Fruit fly (Drosophila melanogaster): ENCODE measurements around the gene CG3982.
A peak's percentile ranks its signal among the peaks of the same experiment; 100 is the strongest.

The CG3982 gene

DNA sequence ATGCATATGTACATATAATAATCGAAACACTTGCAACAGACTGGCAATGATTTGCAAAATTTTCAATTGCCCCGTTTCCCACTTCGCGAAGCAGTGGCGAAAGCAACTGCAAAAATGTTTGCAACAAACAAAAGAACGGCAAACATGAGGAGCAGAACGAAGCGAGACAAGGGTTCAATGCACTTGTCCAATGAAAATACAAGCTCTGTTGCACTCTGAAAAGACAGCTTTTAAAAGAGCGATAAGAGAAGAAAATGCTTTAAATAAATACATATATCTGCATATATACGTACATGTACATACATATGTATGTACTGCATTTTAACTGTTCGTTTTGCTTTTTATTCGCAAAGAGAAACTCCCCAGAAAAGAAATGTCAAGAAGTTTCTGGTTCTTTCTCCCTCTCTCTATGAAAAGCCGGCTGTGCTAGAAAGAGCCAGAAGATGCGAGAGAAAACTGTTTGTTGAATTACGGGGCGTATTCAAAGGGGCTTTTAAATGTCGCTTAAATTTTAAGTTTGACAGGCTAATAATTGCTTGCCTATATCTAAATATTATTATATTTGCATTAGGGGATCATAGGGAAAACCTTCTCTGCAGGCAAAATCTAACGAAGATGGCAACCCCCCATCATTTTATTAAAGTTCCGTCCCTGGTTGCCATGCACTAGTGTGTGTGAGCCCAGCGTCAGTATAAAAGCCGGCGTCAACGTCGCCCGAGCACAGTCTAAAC, 33.7 kb downstream of the CG3982 start, which contains the start of gene Hsp27 (continued):
- TF ChIP-seq Hey (tag; optimal IDR thresholded peaks at IDR 0.05) (peak; percentile 56), dimm (GFP tag; IDR thresholded peaks at IDR 0.05) (peak; percentile 91), NfI (GFP tag; optimal IDR thresholded peaks at IDR 0.05) (peak; percentile 97), dmrt11E (tag; optimal IDR thresholded peaks at IDR 0.05) (peak; percentile 95), CG1647 (GFP tag; optimal IDR thresholded peaks at IDR 0.05) (peak; percentile 97), H15 (GFP tag; IDR thresholded peaks at IDR 0.05) (peak; percentile 99), CG6765 (GFP tag; optimal IDR thresholded peaks at IDR 0.05) (peak; percentile 88), ato (GFP tag; IDR thresholded peaks at IDR 0.05; ENCODE audit: partially characterized antibody) (no peak), Blimp-1 (GFP tag; optimal IDR thresholded peaks at IDR 0.05) (peak; percentile 98), CG3726 (GFP tag; IDR thresholded peaks at IDR 0.05) (peak; percentile 98), eve (GFP tag; optimal IDR thresholded peaks at IDR 0.05) (no peak), btn (GFP tag; optimal IDR thresholded peaks at IDR 0.05) (peak; percentile 94), CG8924 (tag; optimal IDR thresholded peaks at IDR 0.05) (peak; percentile 98), CG9437 (GFP tag; optimal IDR thresholded peaks at IDR 0.05) (peak; percentile 92), nom (GFP tag; optimal IDR thresholded peaks at IDR 0.05) (peak; percentile 98), BEAF-32 (GFP tag; optimal IDR thresholded peaks at IDR 0.05) (peak; percentile 8), CG17328 (GFP tag; IDR thresholded peaks at IDR 0.05) (peak; percentile 98), Mad (GFP tag; optimal IDR thresholded peaks at IDR 0.05) (peak; percentile 95), D19B (GFP tag; optimal IDR thresholded peaks at IDR 0.05) (peak; percentile 90), gcm (GFP tag; optimal IDR thresholded peaks at IDR 0.05) (peak; percentile 97), CG6854 (GFP tag; optimal IDR thresholded peaks at IDR 0.05) (peak; percentile 95), CG13624 (GFP tag; optimal IDR thresholded peaks at IDR 0.05) (peak; percentile 96), ftz-f1 (GFP tag; optimal IDR thresholded peaks at IDR 0.05) (peak; percentile 81), kni (GFP tag; optimal IDR thresholded peaks at IDR 0.05) (no peak), unpg (GFP tag; optimal IDR thresholded peaks at IDR 0.05) (peak; percentile 99), Mrtf (GFP tag; IDR thresholded peaks at IDR 0.05) (peak; percentile 98), tup (GFP tag; optimal IDR thresholded peaks at IDR 0.05) (peak; percentile 93), CoRest (tag; optimal IDR thresholded peaks at IDR 0.05) (peak; percentile 97), hkb (optimal IDR thresholded peaks at IDR 0.05) (no peak), hkb (GFP tag; IDR thresholded peaks at IDR 0.05) (peak; percentile 99), CG18011 (GFP tag; optimal IDR thresholded peaks at IDR 0.05) (peak; percentile 89), vnd (GFP tag; IDR thresholded peaks at IDR 0.05; ENCODE audit: partially characterized antibody) (no peak), CG3995 (GFP tag; optimal IDR thresholded peaks at IDR 0.05) (peak; percentile 80), CG12769 (tag; optimal IDR thresholded peaks at IDR 0.05) (peak; percentile 92), CG4707 (GFP tag; optimal IDR thresholded peaks at IDR 0.05) (peak; percentile 92), zfh1 (GFP tag; IDR thresholded peaks at IDR 0.05) (peak; percentile 99), CG30431 (GFP tag; optimal IDR thresholded peaks at IDR 0.05) (peak; percentile 98), Abd-B (GFP tag; optimal IDR thresholded peaks at IDR 0.05) (peak; percentile 97), Stat92E (GFP tag; optimal IDR thresholded peaks at IDR 0.05) (peak in 1 of 3 experiments; percentile 94)

DNA sequence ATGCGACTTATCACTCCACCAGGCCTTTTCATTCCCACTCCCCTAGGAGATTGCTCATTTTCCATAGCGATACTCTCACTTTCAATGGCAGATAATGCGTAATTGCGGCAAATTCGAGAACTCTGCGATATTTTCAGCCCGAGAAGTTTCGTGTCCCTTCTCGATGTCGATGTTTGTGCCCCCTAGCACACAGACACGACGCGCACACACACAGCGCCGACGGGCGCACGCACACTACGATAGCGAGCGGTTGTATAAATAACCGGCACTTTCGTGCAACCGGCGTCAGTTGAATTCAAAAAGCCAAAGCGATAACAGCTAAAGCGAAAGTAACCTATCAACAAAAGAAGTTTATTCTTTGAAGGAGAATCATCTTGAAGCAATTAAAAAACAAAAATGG, 35.6 kb downstream of the CG3982 start, which contains the start of gene Hsp23:
TSS of gene Hsp23 (plus strand) at position 281 of the 400 bp plus-strand sequence.
- no peak for TF ChIP-seq CG4404 (GFP tag; IDR thresholded peaks at IDR 0.05)
- no peak for TF ChIP-seq Eip74EF (GFP tag; optimal IDR thresholded peaks at IDR 0.05)
- no peak for TF ChIP-seq tx (GFP tag; optimal IDR thresholded peaks at IDR 0.05)
- no peak for TF ChIP-seq btn (GFP tag; optimal IDR thresholded peaks at IDR 0.05)
- no peak for TF ChIP-seq CG10209 (GFP tag; optimal IDR thresholded peaks at IDR 0.05)
- no peak for TF ChIP-seq CoRest (tag; optimal IDR thresholded peaks at IDR 0.05)
- no peak for TF ChIP-seq schlank (tag; optimal IDR thresholded peaks at IDR 0.05)
- no peak for TF ChIP-seq Bteb2 (GFP tag; optimal IDR thresholded peaks at IDR 0.05)
- TF ChIP-seq CG14014 (GFP tag; IDR thresholded peaks at IDR 0.05): no peak
- TF ChIP-seq CG14441 (GFP tag; IDR thresholded peaks at IDR 0.05): no peak
- no peak for TF ChIP-seq Oli (tag; optimal IDR thresholded peaks at IDR 0.05)
- no peak for TF ChIP-seq C15 (GFP tag; IDR thresholded peaks at IDR 0.05)
- no peak for TF ChIP-seq ab (GFP tag; optimal IDR thresholded peaks at IDR 0.05)
- no peak for TF ChIP-seq Xrp1 (GFP tag; IDR thresholded peaks at IDR 0.05)

Data from whole organism, embryonic.